Worm (Caenorhabditis elegans) whole organism, L2 larva: ENCODE results near the gene F46B6.9.
A peak's percentile ranks its signal among the peaks of the same experiment; 100 is the strongest.

Source experiments
- C34F6.9 ChIP-seq: fragments of 150-350 bp; optimal IDR thresholded peaks from 2 replicates; lab custom pipeline; 2014; ENCODE audit warnings: missing biosample characterization, missing genetic modification characterization
- R02D3.7 ChIP-seq: fragments of 150-350 bp; optimal IDR thresholded peaks from 2 replicates; lab custom pipeline; 2014; ENCODE audit warnings: missing biosample characterization, missing genetic modification characterization
- Y55F3AM.14 ChIP-seq: fragments of 200-800 bp; sonication (Bioruptor generic); optimal IDR thresholded peaks from 2 replicates; lab custom pipeline; 2018; ENCODE audit warnings: mild to moderate bottlenecking, missing genetic modification characterization, missing compliant biosample characterization
- ZK546.5 ChIP-seq: sonication (generic microtip); optimal IDR thresholded peaks from 2 replicates; lab custom pipeline; 2017; ENCODE audit warnings: missing biosample characterization, missing genetic modification characterization
- alr-1 ChIP-seq: fragments of 150-350 bp; optimal IDR thresholded peaks from 2 replicates; lab custom pipeline; 2014; ENCODE audit warnings: missing biosample characterization, missing genetic modification characterization
- aly-2 ChIP-seq: fragments of 150-350 bp; optimal IDR thresholded peaks from 2 replicates; lab custom pipeline; 2014; ENCODE audit warnings: missing biosample characterization, missing genetic modification characterization
- ama-1 ChIP-seq: fragments of 150-350 bp; optimal IDR thresholded peaks from 2 replicates; lab custom pipeline; 2018; ENCODE audit warnings: inconsistent platforms
- ceh-82 ChIP-seq: fragments of 150-350 bp; optimal IDR thresholded peaks from 2 replicates; lab custom pipeline; 2014; ENCODE audit warnings: missing biosample characterization, missing genetic modification characterization
- crh-2 ChIP-seq: sonication (generic microtip); optimal IDR thresholded peaks from 2 replicates; lab custom pipeline; 2017; ENCODE audit warnings: missing biosample characterization, missing genetic modification characterization
- dmd-4 ChIP-seq: sonication (generic microtip); optimal IDR thresholded peaks from 2 replicates; lab custom pipeline; 2017; ENCODE audit warnings: missing biosample characterization, missing genetic modification characterization
- egl-27 ChIP-seq: sonication (generic microtip); optimal IDR thresholded peaks from 3 replicates; lab custom pipeline; 2017; ENCODE audit warnings: missing biosample characterization, missing genetic modification reagents, missing genetic modification characterization
- elt-1 ChIP-seq: fragments of 150-350 bp; optimal IDR thresholded peaks from 2 replicates; lab custom pipeline; 2014; ENCODE audit warnings: missing biosample characterization, missing genetic modification characterization
- fos-1 ChIP-seq: fragments of 150-350 bp; optimal IDR thresholded peaks from 2 replicates; lab custom pipeline; 2014; ENCODE audit warnings: missing biosample characterization, missing genetic modification characterization
- gmeb-1 ChIP-seq: fragments of 150-350 bp; optimal IDR thresholded peaks from 2 replicates; lab custom pipeline; 2014; ENCODE audit warnings: missing biosample characterization, missing genetic modification characterization
- lin-11 ChIP-seq: fragments of 150-350 bp; sonication (generic microtip); optimal IDR thresholded peaks from 2 replicates; lab custom pipeline; 2014; ENCODE audit warnings: missing biosample characterization, missing genetic modification characterization, inconsistent platforms, mixed read lengths
- lin-13 ChIP-seq: fragments of 150-350 bp; optimal IDR thresholded peaks from 2 replicates; lab custom pipeline; 2014; ENCODE audit warnings: missing biosample characterization, missing genetic modification reagents, missing genetic modification characterization
- lsy-2 ChIP-seq, 2 experiments: fragments of 150-350 bp in 1 of 2; sonication (generic microtip) in 1 of 2; optimal IDR thresholded peaks; 2 replicates each; lab custom pipeline; 2014 to 2017; ENCODE audit warnings: missing biosample characterization in 2 of 2, missing genetic modification characterization in 2 of 2
- mab-5 ChIP-seq: fragments of 150-350 bp; optimal IDR thresholded peaks from 2 replicates; lab custom pipeline; 2014; ENCODE audit warnings: missing biosample characterization, missing genetic modification characterization
- nhr-11 ChIP-seq: fragments of 150-350 bp; optimal IDR thresholded peaks from 2 replicates; lab custom pipeline; 2014; ENCODE audit warnings: missing biosample characterization, missing genetic modification characterization
- nhr-12 ChIP-seq: fragments of 150-350 bp; optimal IDR thresholded peaks from 2 replicates; lab custom pipeline; 2014; ENCODE audit warnings: missing biosample characterization, missing genetic modification characterization
- nhr-129 ChIP-seq: fragments of 150-350 bp; optimal IDR thresholded peaks from 2 replicates; lab custom pipeline; 2014; ENCODE audit warnings: missing biosample characterization, missing genetic modification characterization
- nhr-21 ChIP-seq: fragments of 150-350 bp; optimal IDR thresholded peaks from 2 replicates; lab custom pipeline; 2014; ENCODE audit warnings: missing biosample characterization, missing genetic modification characterization
- nhr-23 ChIP-seq: fragments of 150-350 bp; optimal IDR thresholded peaks from 2 replicates; lab custom pipeline; 2014; ENCODE audit warnings: missing biosample characterization, missing genetic modification reagents, missing genetic modification characterization
- nhr-25 ChIP-seq: fragments of 150-350 bp; sonication (generic microtip); optimal IDR thresholded peaks from 3 replicates; lab custom pipeline; 2014; ENCODE audit warnings: missing biosample characterization, missing genetic modification characterization
- nhr-77 ChIP-seq: fragments of 150-350 bp; optimal IDR thresholded peaks from 2 replicates; lab custom pipeline; 2014; ENCODE audit warnings: missing biosample characterization, missing genetic modification characterization
- peb-1 ChIP-seq: fragments of 150-350 bp; optimal IDR thresholded peaks from 2 replicates; lab custom pipeline; 2014; ENCODE audit warnings: missing biosample characterization, missing genetic modification characterization
- skn-1 ChIP-seq: sonication (generic microtip); optimal IDR thresholded peaks from 2 replicates; lab custom pipeline; 2017; ENCODE audit warnings: missing biosample characterization, missing genetic modification characterization
- sma-9 ChIP-seq, 2 experiments: fragments of 150-350 bp in 1 of 2; sonication (generic microtip) in 1 of 2; optimal IDR thresholded peaks; 2 replicates each; lab custom pipeline; 2014 to 2016; ENCODE audit warnings: missing genetic modification characterization in 2 of 2, mild to moderate bottlenecking in 1 of 2, missing biosample characterization in 1 of 2, missing compliant biosample characterization in 1 of 2, missing genetic modification reagents in 1 of 2, moderate library complexity in 1 of 2
- unc-39 ChIP-seq: fragments of 150-350 bp; optimal IDR thresholded peaks from 2 replicates; lab custom pipeline; 2014; ENCODE audit warnings: missing biosample characterization, missing genetic modification characterization
- unc-55 ChIP-seq: fragments of 150-350 bp; sonication (generic microtip); optimal IDR thresholded peaks from 3 replicates; lab custom pipeline; 2014; ENCODE audit warnings: missing biosample characterization, missing genetic modification reagents, missing genetic modification characterization
- unc-62 ChIP-seq: fragments of 150-350 bp; optimal IDR thresholded peaks from 2 replicates; lab custom pipeline; 2014; ENCODE audit warnings: missing biosample characterization, missing genetic modification reagents, missing genetic modification characterization
- zag-1 ChIP-seq: fragments of 150-350 bp; optimal IDR thresholded peaks from 2 replicates; lab custom pipeline; 2014; ENCODE audit warnings: missing biosample characterization, missing genetic modification characterization
- ztf-1 ChIP-seq: fragments of 200-800 bp; sonication (Bioruptor generic); conservative IDR thresholded peaks from 2 replicates; pipeline ENCODE4 v1.3.6; 2022; ENCODE audit warnings: missing genetic modification characterization, missing compliant biosample characterization
- ztf-11 ChIP-seq: sonication (generic microtip); optimal IDR thresholded peaks from 2 replicates; lab custom pipeline; 2017; ENCODE audit warnings: missing biosample characterization, missing genetic modification characterization
- ztf-4 ChIP-seq: fragments of 150-350 bp; optimal IDR thresholded peaks from 2 replicates; lab custom pipeline; 2014; ENCODE audit warnings: missing biosample characterization, missing genetic modification characterization

Gene F46B6.9

ce11 chrV:9789657-9790261 lies 6.9 kb upstream of the F46B6.9 start, which contains the start of gene ztf-7 (continued):
- TF ChIP-seq skn-1 (tag; lab: Kevin White, UChicago) = peak; percentile 72
- TF ChIP-seq R02D3.7 = peak; percentile 32
- TF ChIP-seq fos-1 (tag; lab: Kevin White, UChicago) = peak; percentile 88
- TF ChIP-seq alr-1 = no peak
- peak; percentile 97 for TF ChIP-seq nhr-21 (tag; lab: Kevin White, UChicago)

ce11 chrV:9791332-9791731 lies 5.3 kb upstream of the F46B6.9 start, which contains the start of gene lipl-2:
lipl-2 (plus strand) TSS chrV:9791567.
- TF ChIP-seq ama-1 (no peak), fos-1 (tag; lab: Kevin White, UChicago) (peak; percentile 26), elt-1 (no peak), unc-55 (no peak), nhr-11 (tag; lab: Kevin White, UChicago) (no peak), crh-2 (tag; lab: Kevin White, UChicago) (peak; percentile 25), sma-9 (GFP tag; optimal IDR thresholded peaks at IDR 0.05; lab: Kevin White, UChicago) (peak; percentile 31), sma-9 (tag; optimal IDR thresholded peaks at IDR 0.05; lab: Kevin White, UChicago) (no peak)

- TF ChIP-seq sma-9 (GFP tag; optimal IDR thresholded peaks at IDR 0.05; lab: Kevin White, UChicago) = peak; percentile 9
- no peak for TF ChIP-seq sma-9 (tag; optimal IDR thresholded peaks at IDR 0.05; lab: Kevin White, UChicago)
- no peak for TF ChIP-seq mab-5 (tag; lab: Kevin White, UChicago)
Observed at ce11 chrV:9794997-9795396, 1.7 kb upstream of the F46B6.9 start.

- peak; percentile 20 for TF ChIP-seq lin-11 (tag; lab: Kevin White, UChicago)
- TF ChIP-seq ztf-4 = no peak
- TF ChIP-seq, all 48 proteins: peak for 1
Observed at ce11 chrV:9796002-9796401, 660 bp upstream of the F46B6.9 start.

ce11 chrV:9798212-9798611 lies 1.6 kb downstream of the F46B6.9 start:
- TF ChIP-seq nhr-21 (tag; lab: Kevin White, UChicago) = no peak
- no peak for TF ChIP-seq crh-2 (tag; lab: Kevin White, UChicago)
- TF ChIP-seq lin-13 = no peak
- no peak for TF ChIP-seq fos-1 (tag; lab: Kevin White, UChicago)
- TF ChIP-seq elt-1 = no peak
- TF ChIP-seq sma-9 (GFP tag; optimal IDR thresholded peaks at IDR 0.05; lab: Kevin White, UChicago) = no peak
- no peak for TF ChIP-seq sma-9 (tag; optimal IDR thresholded peaks at IDR 0.05; lab: Kevin White, UChicago)
- no peak for TF ChIP-seq R02D3.7
- no peak for TF ChIP-seq ceh-82 (tag; lab: Kevin White, UChicago)
- no peak for TF ChIP-seq alr-1
- no peak for TF ChIP-seq Y55F3AM.14 (GFP tag; lab: Kevin White, UChicago)

- no peak for TF ChIP-seq crh-2 (tag; lab: Kevin White, UChicago)
- no peak for TF ChIP-seq nhr-129 (tag; lab: Kevin White, UChicago)
- no peak for TF ChIP-seq nhr-77
- no peak for TF ChIP-seq ZK546.5 (tag; lab: Kevin White, UChicago)
- no peak for TF ChIP-seq unc-55
- TF ChIP-seq dmd-4 = no peak
- TF ChIP-seq nhr-25 (tag; lab: Kevin White, UChicago) = no peak
Observed at ce11 chrV:9799076-9799475, 2.4 kb downstream of the F46B6.9 start, which contains the start of gene F46B6.13. F46B6.13 (minus strand) TSS chrV:9799176.

ce11 chrV:9801965-9802364 lies 5.3 kb downstream of the F46B6.9 start, which contains the start of gene F46B6.10:
F46B6.10 (minus strand) TSS chrV:9802065.
- TF ChIP-seq ama-1 (no peak), egl-27 (tag; lab: Kevin White, UChicago) (no peak), peb-1 (no peak), C34F6.9 (tag; lab: Kevin White, UChicago) (no peak)

ce11 chrV:9803176-9803575 lies 6.5 kb downstream of the F46B6.9 start, which contains the start of gene sru-39:
sru-39 (plus strand) TSS chrV:9803476.
- no peak for TF ChIP-seq aly-2 (tag; lab: Kevin White, UChicago)
- TF ChIP-seq lsy-2 (tag; optimal IDR thresholded peaks at IDR 0.05; lab: Kevin White, UChicago) = no peak
- no peak for TF ChIP-seq nhr-25 (tag; lab: Kevin White, UChicago)
- no peak for TF ChIP-seq unc-62 (GFP tag; lab: Kevin White, UChicago)
- TF ChIP-seq unc-39 (tag; lab: Kevin White, UChicago) = no peak
- TF ChIP-seq R02D3.7 = no peak
- TF ChIP-seq ztf-11 = no peak
- no peak for TF ChIP-seq nhr-12
- TF ChIP-seq ztf-1 (GFP tag; lab: Robert Waterston, UW) = no peak
- TF ChIP-seq lin-13 = no peak
- TF ChIP-seq Y55F3AM.14 (GFP tag; lab: Kevin White, UChicago) = no peak
- TF ChIP-seq gmeb-1 = no peak
- no peak for TF ChIP-seq egl-27 (tag; lab: Kevin White, UChicago)
- TF ChIP-seq nhr-23 (tag; lab: Kevin White, UChicago) = no peak
- TF ChIP-seq C34F6.9 (tag; lab: Kevin White, UChicago) = no peak
- no peak for TF ChIP-seq alr-1
- TF ChIP-seq ama-1 = no peak
- TF ChIP-seq lin-11 (tag; lab: Kevin White, UChicago) = no peak
- TF ChIP-seq zag-1 (tag; lab: Kevin White, UChicago) = no peak
